Worm (Caenorhabditis elegans) whole organism, late embryonic: ENCODE data around the gene H43E16.1.

Experiments used
- C38D4.7 ChIP-seq: fragments of 200-800 bp; sonication (Bioruptor generic); optimal IDR thresholded peaks from 2 replicates; lab custom pipeline; 2018; ENCODE audit warnings: mild to moderate bottlenecking, missing genetic modification characterization, moderate library complexity, missing compliant biosample characterization
- ama-1 ChIP-seq: fragments of 150-350 bp; optimal IDR thresholded peaks from 2 replicates; lab custom pipeline; 2014
- ceh-14 ChIP-seq: sonication (generic microtip); optimal IDR thresholded peaks from 2 replicates; lab custom pipeline; 2016; ENCODE audit warnings: missing genotype, missing genetic modification characterization, missing compliant biosample characterization
- ceh-18 ChIP-seq: sonication (generic microtip); optimal IDR thresholded peaks from 2 replicates; lab custom pipeline; 2016; ENCODE audit warnings: missing genetic modification characterization, missing compliant biosample characterization
- ceh-19 ChIP-seq: fragments of 200-800 bp; sonication (Bioruptor generic); optimal IDR thresholded peaks from 2 replicates; lab custom pipeline; 2018; ENCODE audit warnings: mild to moderate bottlenecking, missing genetic modification characterization, missing compliant biosample characterization
- ceh-22 ChIP-seq: sonication (generic microtip); optimal IDR thresholded peaks from 2 replicates; lab custom pipeline; 2017; ENCODE audit warnings: missing biosample characterization, missing genetic modification characterization
- ceh-24 ChIP-seq: sonication (generic microtip); optimal IDR thresholded peaks from 2 replicates; lab custom pipeline; 2016; ENCODE audit warnings: mild to moderate bottlenecking, missing genetic modification characterization, missing compliant biosample characterization
- ceh-30 ChIP-seq: fragments of 150-350 bp; optimal IDR thresholded peaks from 2 replicates; lab custom pipeline; 2014; ENCODE audit warnings: missing biosample characterization, missing genetic modification characterization
- ceh-31 ChIP-seq: sonication (generic microtip); optimal IDR thresholded peaks from 2 replicates; lab custom pipeline; 2016; ENCODE audit warnings: missing genetic modification characterization, missing compliant biosample characterization
- ceh-9 ChIP-seq: sonication (generic microtip); optimal IDR thresholded peaks from 2 replicates; lab custom pipeline; 2016; ENCODE audit warnings: mild to moderate bottlenecking, missing genetic modification characterization, inconsistent platforms, missing compliant biosample characterization
- ets-4 ChIP-seq: sonication (generic microtip); optimal IDR thresholded peaks from 2 replicates; lab custom pipeline; 2016; ENCODE audit warnings: missing genetic modification characterization, missing compliant biosample characterization
- fax-1 ChIP-seq: sonication (generic microtip); optimal IDR thresholded peaks from 2 replicates; lab custom pipeline; 2016; ENCODE audit warnings: missing genotype, missing genetic modification characterization, missing compliant biosample characterization
- gmeb-2 ChIP-seq: sonication (generic microtip); optimal IDR thresholded peaks from 2 replicates; lab custom pipeline; 2016; ENCODE audit warnings: missing genetic modification characterization, inconsistent platforms, missing compliant biosample characterization
- hlh-13 ChIP-seq: fragments of 200-800 bp; sonication (Bioruptor generic); optimal IDR thresholded peaks from 2 replicates; lab custom pipeline; 2018; ENCODE audit warnings: mild to moderate bottlenecking, missing genetic modification characterization, missing compliant biosample characterization
- hlh-6 ChIP-seq: sonication (generic microtip); optimal IDR thresholded peaks from 2 replicates; lab custom pipeline; 2016; ENCODE audit warnings: missing genotype, missing genetic modification characterization, missing compliant biosample characterization
- lin-11 ChIP-seq: fragments of 200-800 bp; sonication (Bioruptor generic); optimal IDR thresholded peaks from 2 replicates; lab custom pipeline; 2018; ENCODE audit warnings: mild to moderate bottlenecking, missing genetic modification characterization, missing compliant biosample characterization
- madf-2 ChIP-seq: sonication (generic microtip); optimal IDR thresholded peaks from 2 replicates; lab custom pipeline; 2017; ENCODE audit warnings: missing genetic modification characterization, missing compliant biosample characterization
- mec-3 ChIP-seq: sonication (generic microtip); optimal IDR thresholded peaks from 2 replicates; lab custom pipeline; 2016; ENCODE audit warnings: borderline replicate concordance, missing genetic modification characterization, missing compliant biosample characterization
- nfya-1 ChIP-seq: sonication (generic microtip); optimal IDR thresholded peaks from 2 replicates; lab custom pipeline; 2017; ENCODE audit warnings: missing genetic modification characterization, mild to moderate bottlenecking, missing compliant biosample characterization, antibody characterized with exemption, moderate library complexity
- nhr-232 ChIP-seq: sonication (generic microtip); optimal IDR thresholded peaks from 2 replicates; lab custom pipeline; 2016; ENCODE audit warnings: missing genetic modification characterization, missing compliant biosample characterization
- pax-1 ChIP-seq: fragments of 150-350 bp; optimal IDR thresholded peaks from 2 replicates; lab custom pipeline; 2014; ENCODE audit warnings: missing biosample characterization, missing genetic modification characterization
- pha-4 ChIP-seq: fragments of 150-350 bp; optimal IDR thresholded peaks from 2 replicates; lab custom pipeline; 2018; ENCODE audit warnings: missing biosample characterization, missing genetic modification reagents, missing genetic modification characterization
- pqm-1 ChIP-seq: sonication (generic microtip); optimal IDR thresholded peaks from 2 replicates; lab custom pipeline; 2016; ENCODE audit warnings: missing genetic modification characterization, missing compliant biosample characterization
- pros-1 ChIP-seq: fragments of 150-350 bp; optimal IDR thresholded peaks from 2 replicates; lab custom pipeline; 2014; ENCODE audit warnings: missing biosample characterization, missing genetic modification reagents, missing genetic modification characterization
- rnt-1 ChIP-seq: sonication (generic microtip); optimal IDR thresholded peaks from 2 replicates; lab custom pipeline; 2016; ENCODE audit warnings: missing genetic modification characterization, missing compliant biosample characterization
- sox-4 ChIP-seq: sonication (generic microtip); optimal IDR thresholded peaks from 2 replicates; lab custom pipeline; 2017; ENCODE audit warnings: mild to moderate bottlenecking, missing genetic modification characterization, inconsistent platforms, missing compliant biosample characterization
- syd-9 ChIP-seq: sonication (generic microtip); optimal IDR thresholded peaks from 2 replicates; lab custom pipeline; 2016; ENCODE audit warnings: mild to moderate bottlenecking, missing genetic modification characterization, moderate library complexity, missing compliant biosample characterization
- tbx-7 ChIP-seq: sonication (generic microtip); optimal IDR thresholded peaks from 2 replicates; lab custom pipeline; 2016; ENCODE audit warnings: missing genotype, missing genetic modification characterization, missing compliant biosample characterization
- unc-3 ChIP-seq, 2 experiments: fragments of 200-800 bp in 1 of 2; sonication (Bioruptor generic) in 1 of 2; sonication (generic microtip) in 1 of 2; conservative IDR thresholded peaks in 1 of 2; optimal IDR thresholded peaks in 1 of 2; 2 replicates each; pipeline versions ENCODE4 v1.3.6 to Lab custom; 2016 to 2022; ENCODE audit warnings: missing compliant biosample characterization in 2 of 2, missing genetic modification characterization in 2 of 2, missing genetic modification reagents in 1 of 2
- unc-42 ChIP-seq: sonication (generic microtip); optimal IDR thresholded peaks from 2 replicates; lab custom pipeline; 2016; ENCODE audit warnings: missing genotype, missing genetic modification characterization, missing compliant biosample characterization
- unc-55 ChIP-seq: sonication (generic microtip); optimal IDR thresholded peaks from 2 replicates; lab custom pipeline; 2017; ENCODE audit warnings: missing biosample characterization, missing genetic modification reagents, missing genetic modification characterization

H43E16.1 gene

ce11 chrII:6701497-6701896, 27.4 kb downstream of the H43E16.1 start, which contains the start of gene C18H9.6:
Gene C18H9.6 (minus strand): TSS chrII:6701625.
- no peak for TF ChIP-seq ceh-30 (tag; lab: Kevin White, UChicago)
- TF ChIP-seq mec-3, result no peak
- no peak for TF ChIP-seq C38D4.7 (GFP tag; lab: Kevin White, UChicago)
- TF ChIP-seq, all 69 proteins: peak for 0

ce11 chrII:6705593-6706228, 31.6 kb downstream of the H43E16.1 start, which contains the start of gene rpy-1:
Gene rpy-1 (minus strand): TSS chrII:6705643.
- peak; percentile 19 for TF ChIP-seq ceh-18
- TF ChIP-seq fax-1 (tag; lab: Kevin White, UChicago), result no peak
- peak; percentile 66 for TF ChIP-seq unc-55 (GFP tag; lab: Kevin White, UChicago)
- no peak for TF ChIP-seq nhr-232 (tag; lab: Kevin White, UChicago)
- no peak for TF ChIP-seq ceh-22
- TF ChIP-seq tbx-7 (tag; lab: Kevin White, UChicago), result no peak
- TF ChIP-seq sox-4 (tag; lab: Kevin White, UChicago), result no peak
- no peak for TF ChIP-seq rnt-1 (tag; lab: Kevin White, UChicago)
- TF ChIP-seq syd-9, result no peak

ce11 chrII:6706552-6707091, 32.6 kb downstream of the H43E16.1 start:
- TF ChIP-seq unc-42 (tag; lab: Kevin White, UChicago) (peak; percentile 72), nhr-232 (tag; lab: Kevin White, UChicago) (no peak), pha-4 (tag; lab: Kevin White, UChicago) (no peak), pros-1 (tag; lab: Kevin White, UChicago) (no peak), unc-3 (GFP tag; conservative IDR thresholded peaks at IDR 0.05; lab: Robert Waterston, UW) (no peak), unc-3 (tag; optimal IDR thresholded peaks at IDR 0.05; lab: Kevin White, UChicago) (peak; percentile 65), ceh-14 (tag; lab: Kevin White, UChicago) (no peak), ets-4 (tag; lab: Kevin White, UChicago) (no peak)

ce11 chrII:6707496-6708260, 33.6 kb downstream of the H43E16.1 start:
- TF ChIP-seq unc-55 (GFP tag; lab: Kevin White, UChicago) (peak; percentile 84), pqm-1 (tag; lab: Kevin White, UChicago) (no peak), pros-1 (tag; lab: Kevin White, UChicago) (no peak), ceh-9 (tag; lab: Kevin White, UChicago) (no peak), ceh-18 (peak; percentile 75), lin-11 (tag; lab: Kevin White, UChicago) (no peak), madf-2 (tag; lab: Kevin White, UChicago) (no peak), nhr-232 (tag; lab: Kevin White, UChicago) (no peak), tbx-7 (tag; lab: Kevin White, UChicago) (no peak), rnt-1 (tag; lab: Kevin White, UChicago) (peak; percentile 41), syd-9 (no peak), ceh-24 (no peak), ceh-31 (tag; lab: Kevin White, UChicago) (peak; percentile 27), pax-1 (tag; lab: Kevin White, UChicago) (no peak), unc-42 (tag; lab: Kevin White, UChicago) (peak; percentile 2), ama-1 (lab: Kevin White, UChicago) (no peak)

- peak; percentile 76 for TF ChIP-seq ceh-18
- no peak for TF ChIP-seq ceh-31 (tag; lab: Kevin White, UChicago)
- no peak for TF ChIP-seq mec-3
- no peak for TF ChIP-seq fax-1 (tag; lab: Kevin White, UChicago)
- TF ChIP-seq hlh-6 (tag; lab: Kevin White, UChicago), result no peak
- no peak for TF ChIP-seq ceh-22
- peak; percentile 36 for TF ChIP-seq nfya-1 (tag; lab: Kevin White, UChicago)
- no peak for TF ChIP-seq ceh-19 (GFP tag; lab: Kevin White, UChicago)
- no peak for TF ChIP-seq hlh-13 (GFP tag; lab: Kevin White, UChicago)
- no peak for TF ChIP-seq gmeb-2 (tag; lab: Kevin White, UChicago)
These were observed 34.9 kb downstream of the H43E16.1 start for ce11 chrII:6708980-6709379.
